Worm (Caenorhabditis elegans) whole organism, L4/young adult: ENCODE results near the gene dnj-18.
A peak's percentile ranks its signal among the peaks of the same experiment; 100 is the strongest.

Source experiments
- W03F9.2 ChIP-seq: fragments of 150-350 bp; optimal IDR thresholded peaks from 2 replicates; lab custom pipeline; 2014; ENCODE audit warnings: missing biosample characterization, missing genetic modification characterization
- dao-5 ChIP-seq: sonication (generic microtip); optimal IDR thresholded peaks from 2 replicates; lab custom pipeline; 2016; ENCODE audit warnings: missing genotype, missing genetic modification characterization, moderate library complexity, missing compliant biosample characterization
- him-1 ChIP-seq: sonication (generic microtip); optimal IDR thresholded peaks from 2 replicates; lab custom pipeline; 2016; ENCODE audit warnings: missing genotype, missing genetic modification reagents, missing genetic modification characterization, missing compliant biosample characterization

dnj-18 gene

ce11 chrIII:4697819-4698218, at the start of gene dnj-18:
dnj-18 (plus strand) TSS chrIII:4698119.
- TF ChIP-seq W03F9.2 (tag; lab: Kevin White, UChicago), result no peak
- no peak for TF ChIP-seq him-1 (tag; lab: Kevin White, UChicago)

- peak; percentile 57 for TF ChIP-seq W03F9.2 (tag; lab: Kevin White, UChicago)
- TF ChIP-seq dao-5 (tag; lab: Kevin White, UChicago), result no peak
- peak; percentile 89 for TF ChIP-seq him-1 (tag; lab: Kevin White, UChicago)
Observed at ce11 chrIII:4649363-4649768, 48.6 kb upstream of the dnj-18 start.

- TF ChIP-seq W03F9.2 (tag; lab: Kevin White, UChicago) (no peak), dao-5 (tag; lab: Kevin White, UChicago) (no peak), him-1 (tag; lab: Kevin White, UChicago) (no peak)
Observed at ce11 chrIII:4649811-4650544, 47.9 kb upstream of the dnj-18 start, which contains the start of gene ppm-2. ppm-2 (plus strand) TSS chrIII:4650494.

ce11 chrIII:4653374-4653773, 44.5 kb upstream of the dnj-18 start:
- TF ChIP-seq W03F9.2 (tag; lab: Kevin White, UChicago), result no peak
- TF ChIP-seq dao-5 (tag; lab: Kevin White, UChicago), result no peak
- TF ChIP-seq him-1 (tag; lab: Kevin White, UChicago), result no peak

- TF ChIP-seq him-1 (tag; lab: Kevin White, UChicago), result no peak
- no peak for TF ChIP-seq W03F9.2 (tag; lab: Kevin White, UChicago)
- no peak for TF ChIP-seq dao-5 (tag; lab: Kevin White, UChicago)
Observed at ce11 chrIII:4653912-4654311, 44.0 kb upstream of the dnj-18 start.

- TF ChIP-seq him-1 (tag; lab: Kevin White, UChicago), result no peak
- TF ChIP-seq W03F9.2 (tag; lab: Kevin White, UChicago), result no peak
- no peak for TF ChIP-seq dao-5 (tag; lab: Kevin White, UChicago)
Observed at ce11 chrIII:4655402-4655801, 42.5 kb upstream of the dnj-18 start, which contains the start of gene T23F11.2. T23F11.2 (minus strand) TSS chrIII:4655502.

ce11 chrIII:4656415-4656814, 41.5 kb upstream of the dnj-18 start:
- peak; percentile 91 for TF ChIP-seq him-1 (tag; lab: Kevin White, UChicago)
- no peak for TF ChIP-seq W03F9.2 (tag; lab: Kevin White, UChicago)

ce11 chrIII:4657386-4657785, 40.5 kb upstream of the dnj-18 start:
- TF ChIP-seq him-1 (tag; lab: Kevin White, UChicago) (no peak), dao-5 (tag; lab: Kevin White, UChicago) (no peak), W03F9.2 (tag; lab: Kevin White, UChicago) (no peak)

- TF ChIP-seq dao-5 (tag; lab: Kevin White, UChicago) (no peak), W03F9.2 (tag; lab: Kevin White, UChicago) (no peak), him-1 (tag; lab: Kevin White, UChicago) (peak; percentile 29)
Observed at ce11 chrIII:4658384-4658844, 39.5 kb upstream of the dnj-18 start, which contains the start of gene cdka-1. cdka-1 (plus strand) TSS chrIII:4658794.

- TF ChIP-seq dao-5 (tag; lab: Kevin White, UChicago), result no peak
Observed at ce11 chrIII:4659426-4659825, 38.5 kb upstream of the dnj-18 start.

- TF ChIP-seq dao-5 (tag; lab: Kevin White, UChicago), result no peak
Observed at ce11 chrIII:4665272-4665671, 32.6 kb upstream of the dnj-18 start, which contains the start of gene T23F11.4. T23F11.4 (minus strand) TSS chrIII:4665372.

- TF ChIP-seq him-1 (tag; lab: Kevin White, UChicago) (peak; percentile 8), W03F9.2 (tag; lab: Kevin White, UChicago) (no peak), dao-5 (tag; lab: Kevin White, UChicago) (no peak)
Observed at ce11 chrIII:4666753-4667400, 31.0 kb upstream of the dnj-18 start.

- TF ChIP-seq W03F9.2 (tag; lab: Kevin White, UChicago), result no peak
- TF ChIP-seq him-1 (tag; lab: Kevin White, UChicago), result no peak
- no peak for TF ChIP-seq dao-5 (tag; lab: Kevin White, UChicago)
Observed at ce11 chrIII:4668073-4668472, 29.8 kb upstream of the dnj-18 start.

- no peak for TF ChIP-seq W03F9.2 (tag; lab: Kevin White, UChicago)
- no peak for TF ChIP-seq him-1 (tag; lab: Kevin White, UChicago)
Observed at ce11 chrIII:4671491-4671890, 26.4 kb upstream of the dnj-18 start, which contains the start of gene T23F11.11. T23F11.11 (minus strand) TSS chrIII:4671591.
